Worm (Caenorhabditis elegans): ENCODE results near the gene C23G10.2.

DNA sequence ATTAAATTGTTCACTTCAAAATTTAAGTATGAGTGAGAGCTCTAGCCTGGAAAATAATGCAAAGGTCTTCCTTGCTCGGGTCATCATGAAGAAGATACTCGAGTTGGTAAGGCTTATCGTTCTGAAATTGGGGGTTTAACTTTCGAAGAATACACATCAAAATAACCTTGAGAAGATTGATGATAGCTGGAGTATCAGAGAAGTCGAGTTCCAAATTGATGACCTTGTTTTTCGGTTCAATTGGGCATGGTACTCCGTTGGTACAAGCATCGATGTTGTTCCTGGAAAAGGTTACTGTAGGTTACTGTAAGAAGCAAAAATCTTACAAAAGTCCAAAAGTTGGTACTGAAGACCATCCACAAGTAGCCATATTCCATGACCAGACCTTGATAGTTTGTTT is 31.7 kb upstream of the C23G10.2 start:
- no peak for TF ChIP-seq pha-4 (tag; optimal IDR thresholded peaks at IDR 0.05)
- TF ChIP-seq rnt-1 (tag; optimal IDR thresholded peaks at IDR 0.05), result no peak
- TF ChIP-seq T23F11.4 (GFP tag; optimal IDR thresholded peaks at IDR 0.05), result no peak

All from whole organism, late embryonic.